Worm (Caenorhabditis elegans) whole organism, L1 larva: ENCODE results near the gene maph-1.3.

Experiments used
- F16B12.6 ChIP-seq: fragments of 150-350 bp; optimal IDR thresholded peaks from 2 replicates; lab custom pipeline; 2014; ENCODE audit warnings: missing biosample characterization, missing genetic modification characterization
- aly-2 ChIP-seq: fragments of 150-350 bp; optimal IDR thresholded peaks from 2 replicates; lab custom pipeline; 2014; ENCODE audit warnings: missing biosample characterization, missing genetic modification characterization
- ama-1 ChIP-seq: fragments of 150-350 bp; optimal IDR thresholded peaks from 2 replicates; lab custom pipeline; 2014
- ces-1 ChIP-seq: fragments of 150-350 bp; optimal IDR thresholded peaks from 2 replicates; lab custom pipeline; 2014; ENCODE audit warnings: missing biosample characterization, missing genetic modification reagents, missing genetic modification characterization
- efl-3 ChIP-seq: fragments of 200-800 bp; sonication (Bioruptor generic); optimal IDR thresholded peaks from 2 replicates; lab custom pipeline; 2018; ENCODE audit warnings: mild to moderate bottlenecking, missing genetic modification characterization, missing compliant biosample characterization
- fkh-10 ChIP-seq: sonication (generic microtip); optimal IDR thresholded peaks from 2 replicates; lab custom pipeline; 2017; ENCODE audit warnings: missing biosample characterization, missing genetic modification reagents, missing genetic modification characterization
- fos-1 ChIP-seq: fragments of 150-350 bp; optimal IDR thresholded peaks from 2 replicates; lab custom pipeline; 2014; ENCODE audit warnings: missing biosample characterization, missing genetic modification characterization
- grh-1 ChIP-seq: fragments of 200-800 bp; sonication (Bioruptor generic); IDR thresholded peaks from 2 replicates; pipeline ENCODE4 v1.3.6; 2022; ENCODE audit warnings: missing genetic modification reagents, missing genetic modification characterization, missing compliant biosample characterization
- lin-13 ChIP-seq: fragments of 150-350 bp; optimal IDR thresholded peaks from 2 replicates; lab custom pipeline; 2014; ENCODE audit warnings: missing biosample characterization, missing genetic modification reagents, missing genetic modification characterization
- lin-15B ChIP-seq: fragments of 150-350 bp; sonication (generic microtip); optimal IDR thresholded peaks from 3 replicates; lab custom pipeline; 2014; ENCODE audit warnings: missing biosample characterization, missing genetic modification characterization
- lsy-2 ChIP-seq, 2 experiments: fragments of 150-350 bp; optimal IDR thresholded peaks; 2 replicates each; lab custom pipeline; 2014; ENCODE audit warnings: missing biosample characterization in 2 of 2, missing genetic modification characterization in 2 of 2
- zag-1 ChIP-seq: fragments of 150-350 bp; optimal IDR thresholded peaks from 2 replicates; lab custom pipeline; 2014; ENCODE audit warnings: missing biosample characterization, missing genetic modification characterization
- ztf-4 ChIP-seq: fragments of 150-350 bp; optimal IDR thresholded peaks from 2 replicates; lab custom pipeline; 2014; ENCODE audit warnings: missing biosample characterization, missing genetic modification characterization

DNA sequence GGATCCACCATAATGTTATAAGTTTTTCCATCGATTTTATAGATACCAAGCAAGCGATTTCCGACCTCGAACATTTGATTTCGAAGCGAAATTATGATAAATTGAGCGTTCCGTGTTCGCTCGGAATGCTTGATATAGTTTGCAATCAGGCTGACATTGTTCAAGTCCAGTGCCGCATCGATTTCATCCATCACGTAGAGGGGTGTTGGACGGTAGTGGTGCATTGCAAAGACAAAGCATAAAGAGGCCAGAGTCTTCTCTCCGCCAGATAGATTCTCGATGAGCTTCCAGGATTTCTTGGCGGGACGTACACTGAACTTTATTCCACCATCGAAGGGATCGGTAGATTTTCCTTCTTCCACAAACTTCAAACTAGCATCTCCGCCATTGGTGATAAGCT is 30.3 kb upstream of the maph-1.3 start:
- TF ChIP-seq fkh-10 (GFP tag; lab: Kevin White, UChicago) (no peak), zag-1 (tag; lab: Kevin White, UChicago) (no peak), ama-1 (no peak), ces-1 (GFP tag; lab: Kevin White, UChicago) (no peak), efl-3 (GFP tag; lab: Kevin White, UChicago) (no peak), grh-1 (GFP tag; lab: Robert Waterston, UW) (no peak), lin-13 (no peak), lin-15B (tag; lab: Kevin White, UChicago) (no peak), aly-2 (tag; lab: Kevin White, UChicago) (no peak), fos-1 (no peak), lsy-2 (tag; optimal IDR thresholded peaks at IDR 0.05; lab: Kevin White, UChicago) (no peak), F16B12.6 (no peak), ztf-4 (no peak)
